Worm (Caenorhabditis elegans) whole organism, L4/young adult: Measurements from ENCODE around the gene T25F10.1.

ENCODE experiments used
- W03F9.2 ChIP-seq: fragments of 150-350 bp; optimal IDR thresholded peaks from 2 replicates; lab custom pipeline; 2014; ENCODE audit warnings: missing biosample characterization, missing genetic modification characterization
- dao-5 ChIP-seq: sonication (generic microtip); optimal IDR thresholded peaks from 2 replicates; lab custom pipeline; 2016; ENCODE audit warnings: missing genotype, missing genetic modification characterization, moderate library complexity, missing compliant biosample characterization
- him-1 ChIP-seq: sonication (generic microtip); optimal IDR thresholded peaks from 2 replicates; lab custom pipeline; 2016; ENCODE audit warnings: missing genotype, missing genetic modification reagents, missing genetic modification characterization, missing compliant biosample characterization

ce11 chrV:6792565-6792964 lies 24.3 kb downstream of the T25F10.1 start, which contains the start of gene gck-2:
- TF ChIP-seq him-1 (tag; lab: Kevin White, UChicago) (no peak), W03F9.2 (tag; lab: Kevin White, UChicago) (no peak), dao-5 (no peak)
